Worm (Caenorhabditis elegans): Measurements from ENCODE around the gene pals-25.

- TF ChIP-seq flt-1 (GFP tag; IDR thresholded peaks at IDR 0.05) (no peak), ztf-29 (GFP tag; IDR thresholded peaks at IDR 0.05) (no peak), T22C8.4 (GFP tag; IDR thresholded peaks at IDR 0.05) (no peak)
Measured at ce11 chrIII:149132-149531, 14.8 kb downstream of the pals-25 start.

All from whole organism, midembryonic.